Fruit fly (Drosophila melanogaster) whole organism, embryonic: ENCODE data around the gene CG7724.

Experiments
- ATbp ChIP-seq: fragments of 200-800 bp; sonication (Bioruptor generic); optimal IDR thresholded peaks from 2 replicates; lab custom pipeline; 2017; ENCODE audit warnings: missing biosample characterization, mild to moderate bottlenecking, missing genetic modification characterization, missing genetic modification reagents
- Atf-2 ChIP-seq: fragments of 200-800 bp; sonication (Bioruptor generic); optimal IDR thresholded peaks from 2 replicates; lab custom pipeline; 2016; ENCODE audit warnings: missing biosample characterization, missing genetic modification characterization
- B-H2 ChIP-seq: fragments of 200-800 bp; sonication (Bioruptor generic); optimal IDR thresholded peaks from 2 replicates; lab custom pipeline; 2018; ENCODE audit warnings: missing biosample characterization, mild to moderate bottlenecking, missing genetic modification characterization
- Bgb ChIP-seq: fragments of 200-800 bp; sonication (Bioruptor generic); IDR thresholded peaks from 2 replicates; pipeline ENCODE4 v1.3.6; 2022; ENCODE audit warnings: missing biosample characterization, missing genetic modification characterization; ENCODE audit not compliant: partially characterized antibody
- CG12659 ChIP-seq: fragments of 200-800 bp; sonication (Bioruptor generic); optimal IDR thresholded peaks from 3 replicates; lab custom pipeline; 2017; ENCODE audit warnings: mild to moderate bottlenecking, missing biosample characterization, missing genetic modification reagents, missing genetic modification characterization
- CG14710 ChIP-seq: fragments of 200-800 bp; sonication (Bioruptor generic); optimal IDR thresholded peaks from 3 replicates; lab custom pipeline; 2019; ENCODE audit warnings: missing biosample characterization, mild to moderate bottlenecking, missing genetic modification characterization, moderate library complexity
- CG15601 ChIP-seq: fragments of 200-800 bp; sonication (Bioruptor generic); optimal IDR thresholded peaks from 3 replicates; lab custom pipeline; 2019; ENCODE audit warnings: missing biosample characterization, mild to moderate bottlenecking, missing genetic modification characterization, moderate library complexity
- CG15696 ChIP-seq: fragments of 200-800 bp; sonication (Bioruptor generic); optimal IDR thresholded peaks from 2 replicates; lab custom pipeline; 2019; ENCODE audit warnings: missing biosample characterization, mild to moderate bottlenecking, missing genetic modification characterization, moderate library complexity
- CG17359 ChIP-seq: fragments of 200-800 bp; sonication (Bioruptor generic); optimal IDR thresholded peaks from 3 replicates; lab custom pipeline; 2018; ENCODE audit warnings: missing biosample characterization, mild to moderate bottlenecking, missing genetic modification characterization, moderate library complexity
- CG17385 ChIP-seq: fragments of 200-800 bp; sonication (Bioruptor generic); optimal IDR thresholded peaks from 3 replicates; lab custom pipeline; 2018; ENCODE audit warnings: missing biosample characterization, mild to moderate bottlenecking, missing genetic modification characterization
- CG17829 ChIP-seq: fragments of 200-800 bp; optimal IDR thresholded peaks from 2 replicates; lab custom pipeline; 2019; ENCODE audit warnings: missing biosample characterization, mild to moderate bottlenecking, missing genetic modification characterization, moderate library complexity
- CG2712 ChIP-seq: fragments of 200-800 bp; optimal IDR thresholded peaks from 3 replicates; lab custom pipeline; 2019; ENCODE audit warnings: missing biosample characterization, mild to moderate bottlenecking, missing genetic modification characterization, moderate library complexity
- CG3281 ChIP-seq: fragments of 200-800 bp; sonication (Bioruptor generic); optimal IDR thresholded peaks from 3 replicates; lab custom pipeline; 2017; ENCODE audit warnings: missing biosample characterization, mild to moderate bottlenecking, missing genetic modification characterization
- CG34422 ChIP-seq: fragments of 200-800 bp; sonication (Bioruptor generic); IDR thresholded peaks from 3 replicates; pipeline ENCODE4 v1.3.6; 2022; ENCODE audit warnings: missing biosample characterization, missing genetic modification characterization
- CG3995 ChIP-seq: fragments of 200-800 bp; sonication (Bioruptor generic); optimal IDR thresholded peaks from 3 replicates; lab custom pipeline; 2016; ENCODE audit warnings: missing biosample characterization, missing genetic modification characterization
- CG4617 ChIP-seq: fragments of 200-800 bp; sonication (Bioruptor generic); optimal IDR thresholded peaks from 3 replicates; lab custom pipeline; 2016; ENCODE audit warnings: missing biosample characterization, missing genetic modification characterization, borderline replicate concordance
- CG4730 ChIP-seq: fragments of 200-800 bp; sonication (Bioruptor generic); IDR thresholded peaks from 2 replicates; pipeline ENCODE4 v1.3.6; 2022; ENCODE audit warnings: missing biosample characterization, missing genetic modification characterization
- CG5953 ChIP-seq: fragments of 200-800 bp; sonication (Bioruptor generic); IDR thresholded peaks from 2 replicates; pipeline ENCODE4 v1.3.6; 2022; ENCODE audit warnings: missing biosample characterization, missing genetic modification characterization
- CG7745 ChIP-seq: fragments of 200-800 bp; sonication (Bioruptor generic); optimal IDR thresholded peaks from 2 replicates; lab custom pipeline; 2018; ENCODE audit warnings: missing biosample characterization, mild to moderate bottlenecking, missing genetic modification characterization, moderate library complexity
- CG7987 ChIP-seq: fragments of 200-800 bp; sonication (Bioruptor generic); optimal IDR thresholded peaks from 2 replicates; lab custom pipeline; 2018; ENCODE audit warnings: missing biosample characterization, mild to moderate bottlenecking, missing genetic modification characterization, moderate library complexity
- CG8924 ChIP-seq: fragments of 200-800 bp; optimal IDR thresholded peaks from 3 replicates; lab custom pipeline; 2019; ENCODE audit warnings: missing biosample characterization, mild to moderate bottlenecking, missing genetic modification characterization, moderate library complexity
- CG9609 ChIP-seq: fragments of 200-800 bp; sonication (Bioruptor generic); optimal IDR thresholded peaks from 3 replicates; lab custom pipeline; 2016; ENCODE audit warnings: missing biosample characterization, missing genetic modification characterization
- CG9797 ChIP-seq: fragments of 200-800 bp; sonication (Bioruptor generic); optimal IDR thresholded peaks from 3 replicates; lab custom pipeline; 2018; ENCODE audit warnings: missing biosample characterization, mild to moderate bottlenecking, missing genetic modification characterization
- CTCF ChIP-seq: fragments of 200-800 bp; sonication (Bioruptor generic); optimal IDR thresholded peaks from 2 replicates; lab custom pipeline; 2017; ENCODE audit warnings: missing biosample characterization, mild to moderate bottlenecking, missing genetic modification characterization, moderate library complexity
- Dll ChIP-seq: fragments of 200-800 bp; sonication (Bioruptor generic); IDR thresholded peaks from 4 replicates; pipeline ENCODE4 v1.3.6; 2022; ENCODE audit warnings: missing biosample characterization, missing genetic modification characterization; ENCODE audit not compliant: partially characterized antibody
- Eip74EF ChIP-seq, 2 experiments: fragments of 200-800 bp in 1 of 2; fragments of >200 bp in 1 of 2; sonication (Bioruptor generic) in 1 of 2; optimal IDR thresholded peaks; 2 replicates each; lab custom pipeline; 2017 to 2019; ENCODE audit warnings: missing biosample characterization in 2 of 2, missing genetic modification characterization in 2 of 2, mild to moderate bottlenecking in 1 of 2, moderate library complexity in 1 of 2
- Ets97D ChIP-seq: fragments of 200-800 bp; sonication (Bioruptor generic); optimal IDR thresholded peaks from 3 replicates; lab custom pipeline; 2016; ENCODE audit warnings: missing biosample characterization, missing genetic modification characterization
- HmgZ ChIP-seq: fragments of 200-800 bp; sonication (Bioruptor generic); optimal IDR thresholded peaks from 2 replicates; lab custom pipeline; 2018; ENCODE audit warnings: missing biosample characterization, mild to moderate bottlenecking, missing genetic modification characterization
- Lhr ChIP-seq: fragments of 200-800 bp; sonication (Bioruptor generic); optimal IDR thresholded peaks from 3 replicates; lab custom pipeline; 2017; ENCODE audit warnings: mild to moderate bottlenecking, missing biosample characterization, missing genetic modification reagents, missing genetic modification characterization
- Mes4 ChIP-seq: fragments of 200-800 bp; sonication (Bioruptor generic); optimal IDR thresholded peaks from 2 replicates; lab custom pipeline; 2016; ENCODE audit warnings: missing biosample characterization, missing genetic modification characterization
- Myb ChIP-seq: fragments of 200-800 bp; sonication (Bioruptor generic); optimal IDR thresholded peaks from 2 replicates; lab custom pipeline; 2016; ENCODE audit warnings: missing biosample characterization, missing genetic modification characterization
- Side ChIP-seq: fragments of 200-800 bp; sonication (Bioruptor generic); optimal IDR thresholded peaks from 2 replicates; lab custom pipeline; 2016; ENCODE audit warnings: missing biosample characterization, missing genetic modification characterization
- ato ChIP-seq: fragments of 200-800 bp; sonication (Bioruptor generic); IDR thresholded peaks from 2 replicates; pipeline ENCODE4 v1.3.6; 2022; ENCODE audit warnings: missing biosample characterization, missing genetic modification characterization; ENCODE audit not compliant: partially characterized antibody
- bbx ChIP-seq: fragments of 200-800 bp; sonication (Bioruptor generic); IDR thresholded peaks from 2 replicates; pipeline ENCODE4 v1.3.6; 2022; ENCODE audit warnings: missing biosample characterization, missing genetic modification characterization; ENCODE audit not compliant: partially characterized antibody
- bowl ChIP-seq: fragments of 200-800 bp; sonication (Bioruptor generic); IDR thresholded peaks from 2 replicates; pipeline ENCODE4 v1.3.6; 2022; ENCODE audit warnings: missing biosample characterization, missing genetic modification characterization
- dm ChIP-seq: fragments of 200-800 bp; sonication (Bioruptor generic); optimal IDR thresholded peaks from 3 replicates; lab custom pipeline; 2016; ENCODE audit warnings: missing biosample characterization, missing genetic modification characterization
- ewg ChIP-seq: fragments of 200-800 bp; sonication (Bioruptor generic); optimal IDR thresholded peaks from 3 replicates; lab custom pipeline; 2017; ENCODE audit warnings: mild to moderate bottlenecking, missing biosample characterization, missing genetic modification reagents, missing genetic modification characterization
- ftz-f1 ChIP-seq: fragments of 200-800 bp; sonication (Bioruptor generic); optimal IDR thresholded peaks from 2 replicates; lab custom pipeline; 2016; ENCODE audit warnings: missing biosample characterization, missing genetic modification characterization
- hb ChIP-seq: fragments of 200-800 bp; sonication (Bioruptor generic); IDR thresholded peaks from 3 replicates; pipeline ENCODE4 v1.3.6; 2022; ENCODE audit warnings: missing biosample characterization, missing genetic modification characterization; ENCODE audit not compliant: partially characterized antibody
- hkb ChIP-seq, 2 experiments: fragments of 200-800 bp in 1 of 2; fragments of >200 bp in 1 of 2; sonication (Bioruptor generic) in 1 of 2; IDR thresholded peaks in 1 of 2; optimal IDR thresholded peaks in 1 of 2; 2 replicates each; pipeline versions ENCODE4 v1.3.6 to Lab custom; 2017 to 2022; ENCODE audit warnings: missing biosample characterization in 1 of 2, missing genetic modification characterization in 1 of 2
- knrl ChIP-seq: fragments of 200-800 bp; sonication (Bioruptor generic); IDR thresholded peaks from 3 replicates; pipeline ENCODE4 v1.3.6; 2022; ENCODE audit warnings: missing biosample characterization, missing genetic modification characterization; ENCODE audit not compliant: partially characterized antibody
- mirr ChIP-seq: fragments of 200-800 bp; sonication (Bioruptor generic); optimal IDR thresholded peaks from 3 replicates; lab custom pipeline; 2018; ENCODE audit warnings: missing biosample characterization, mild to moderate bottlenecking, missing genetic modification characterization
- onecut ChIP-seq: fragments of 200-800 bp; sonication (Bioruptor generic); IDR thresholded peaks from 2 replicates; pipeline ENCODE4 v1.3.6; 2022; ENCODE audit warnings: missing biosample characterization, missing genetic modification characterization
- sd ChIP-seq: fragments of 200-800 bp; sonication (Bioruptor generic); optimal IDR thresholded peaks from 3 replicates; lab custom pipeline; 2018; ENCODE audit warnings: missing biosample characterization, mild to moderate bottlenecking, missing genetic modification characterization, moderate library complexity
- sens ChIP-seq: fragments of 200-800 bp; sonication (Bioruptor generic); peaks from one replicate; lab custom pipeline; 2016; ENCODE audit warnings: missing biosample characterization, missing genetic modification characterization
- slou ChIP-seq: fragments of 200-800 bp; sonication (Bioruptor generic); optimal IDR thresholded peaks from 3 replicates; lab custom pipeline; 2016; ENCODE audit warnings: missing biosample characterization, missing genetic modification characterization
- stwl ChIP-seq: fragments of 200-800 bp; sonication (Bioruptor generic); optimal IDR thresholded peaks from 3 replicates; lab custom pipeline; 2018; ENCODE audit warnings: missing biosample characterization, mild to moderate bottlenecking, missing genetic modification characterization, moderate library complexity
- trem ChIP-seq: fragments of 200-800 bp; optimal IDR thresholded peaks from 3 replicates; lab custom pipeline; 2019; ENCODE audit warnings: missing biosample characterization, mild to moderate bottlenecking, missing genetic modification characterization, moderate library complexity
- zen ChIP-seq: fragments of 200-800 bp; sonication (Bioruptor generic); optimal IDR thresholded peaks from 3 replicates; lab custom pipeline; 2018; ENCODE audit warnings: missing biosample characterization, mild to moderate bottlenecking, missing genetic modification characterization, moderate library complexity

CG7724 gene

dm6 chr3L:17044799-17045198 lies 10.6 kb upstream of the CG7724 start, which contains the start of gene Pop5 (continued):
- TF ChIP-seq hb (GFP tag; lab: Robert Waterston, UW), result no peak; the same call in 2 of the 3 replicates
- TF ChIP-seq sd (tag; lab: Kevin White, UChicago), result no peak
- peak; percentile 6 for TF ChIP-seq dm
- TF ChIP-seq stwl (tag; lab: Kevin White, UChicago), result peak; percentile 70
- peak; percentile 58 for TF ChIP-seq CG4617 (GFP tag; lab: Kevin White, UChicago)
- TF ChIP-seq CG17829, result peak; percentile 37
- TF ChIP-seq CG7987 (GFP tag; lab: Kevin White, UChicago), result peak; percentile 39
- TF ChIP-seq HmgZ, result peak; percentile 58
- no peak for TF ChIP-seq Side
- peak; percentile 88 for TF ChIP-seq trem
- no peak for TF ChIP-seq CG7745 (tag; lab: Kevin White, UChicago)
- TF ChIP-seq Lhr, result peak; percentile 53
- no peak for TF ChIP-seq CG8924 (tag; lab: Kevin White, UChicago)
- no peak for TF ChIP-seq Atf-2 (GFP tag; lab: Kevin White, UChicago)
- TF ChIP-seq Dll (GFP tag; lab: Robert Waterston, UW), result 0 out of 4 replicates have a peak, but pooled peaks have one; percentile 33
- TF ChIP-seq CG9797 (GFP tag; lab: Kevin White, UChicago), result peak; percentile 19
- no peak for TF ChIP-seq ato (GFP tag; lab: Robert Waterston, UW)
- no peak for TF ChIP-seq knrl
- peak; percentile 38 for TF ChIP-seq CG17385 (GFP tag; lab: Kevin White, UChicago)
- TF ChIP-seq hkb (optimal IDR thresholded peaks at IDR 0.05; lab: Kevin White, UChicago), result no peak
- TF ChIP-seq hkb (GFP tag; IDR thresholded peaks at IDR 0.05; lab: Robert Waterston, UW), result 0 out of 2 replicates have a peak, but pooled peaks have one; percentile 18
- no peak for TF ChIP-seq CTCF
- TF ChIP-seq Bgb, result peak; percentile 46; the same call in 1 of the 2 replicates
- peak; percentile 50 for TF ChIP-seq B-H2 (GFP tag; lab: Kevin White, UChicago)
- no peak for TF ChIP-seq ewg (GFP tag; lab: Kevin White, UChicago)
- TF ChIP-seq sens (GFP tag; lab: Kevin White, UChicago), result peak; percentile 54
- TF ChIP-seq Myb (GFP tag; lab: Kevin White, UChicago), result peak; percentile 81
- TF ChIP-seq Mes4 (GFP tag; lab: Kevin White, UChicago), result peak; percentile 0
- 0 out of 3 replicates have a peak, but pooled peaks have one; percentile 32 for TF ChIP-seq CG34422 (GFP tag; lab: Robert Waterston, UW)
- peak; percentile 29 for TF ChIP-seq CG15696
- no peak for TF ChIP-seq CG5953 (GFP tag; lab: Robert Waterston, UW)
- no peak for TF ChIP-seq CG4730
- TF ChIP-seq Eip74EF (GFP tag; optimal IDR thresholded peaks at IDR 0.05; lab: Kevin White, UChicago), result peak in 1 of 2 experiments; percentile 52
- TF ChIP-seq onecut (GFP tag; lab: Robert Waterston, UW), result peak; percentile 36; the same call in 1 of the 2 replicates
- TF ChIP-seq bowl (GFP tag; lab: Robert Waterston, UW), result no peak
- TF ChIP-seq CG3281 (GFP tag; lab: Kevin White, UChicago), result peak; percentile 19
- peak; percentile 5 for TF ChIP-seq ATbp (GFP tag; lab: Kevin White, UChicago)
- TF ChIP-seq bbx (GFP tag; lab: Robert Waterston, UW), result peak; percentile 49; the same call in 1 of the 2 replicates
- peak; percentile 43 for TF ChIP-seq mirr
- TF ChIP-seq zen (tag; lab: Kevin White, UChicago), result peak; percentile 28
- no peak for TF ChIP-seq slou (GFP tag; lab: Kevin White, UChicago)
- peak; percentile 94 for TF ChIP-seq Ets97D (GFP tag; lab: Kevin White, UChicago)
- peak; percentile 27 for TF ChIP-seq ftz-f1 (GFP tag; lab: Kevin White, UChicago)
- peak; percentile 19 for TF ChIP-seq CG17359 (tag; lab: Kevin White, UChicago)
- peak; percentile 21 for TF ChIP-seq CG15601 (tag; lab: Kevin White, UChicago)
- TF ChIP-seq CG3995 (GFP tag; lab: Kevin White, UChicago), result peak; percentile 63
- TF ChIP-seq CG12659 (GFP tag; lab: Kevin White, UChicago), result peak; percentile 36
- peak; percentile 12 for TF ChIP-seq CG9609 (GFP tag; lab: Kevin White, UChicago)
- peak; percentile 2 for TF ChIP-seq CG2712
- TF ChIP-seq CG14710, result peak; percentile 76
